Fruit fly (Drosophila melanogaster): Measurements from ENCODE around the gene mesh.

mesh gene

dm6 chr3R:31197142-31197994 lies 1.8 kb upstream of the mesh start (continued):
- peak; percentile 98 for TF ChIP-seq sug (tag; optimal IDR thresholded peaks at IDR 0.05)
- no peak for TF ChIP-seq zfh2 (GFP tag; optimal IDR thresholded peaks at IDR 0.05)
- peak; percentile 27; the same call in 1 of the 3 replicates for TF ChIP-seq row (GFP tag; IDR thresholded peaks at IDR 0.05)
- no peak for TF ChIP-seq CG16813 (GFP tag; IDR thresholded peaks at IDR 0.05; ENCODE audit: partially characterized antibody)
- no peak for TF ChIP-seq CG10431 (GFP tag; optimal IDR thresholded peaks at IDR 0.05)
- peak; percentile 48 for TF ChIP-seq D19B (GFP tag; optimal IDR thresholded peaks at IDR 0.05)
- no peak for TF ChIP-seq Xrp1 (GFP tag; IDR thresholded peaks at IDR 0.05)
- TF ChIP-seq Vsx1 (GFP tag; optimal IDR thresholded peaks at IDR 0.05), result peak; percentile 21
- no peak for TF ChIP-seq tx (GFP tag; optimal IDR thresholded peaks at IDR 0.05)
- no peak for TF ChIP-seq repo (GFP tag; optimal IDR thresholded peaks at IDR 0.05)
- TF ChIP-seq bsh (GFP tag; optimal IDR thresholded peaks at IDR 0.05), result no peak

dm6 chr3R:31196731-31197130 lies 1.2 kb upstream of the mesh start, which contains the start of gene CG1544:
TSS of gene CG1544 (plus strand) at chr3R:31196916.
- no peak for TF ChIP-seq CG1647 (GFP tag; optimal IDR thresholded peaks at IDR 0.05)
- no peak for TF ChIP-seq CG10654 (GFP tag; optimal IDR thresholded peaks at IDR 0.05)
- TF ChIP-seq Sry-δ (GFP tag; optimal IDR thresholded peaks at IDR 0.05), result no peak
- TF ChIP-seq CG6654 (GFP tag; optimal IDR thresholded peaks at IDR 0.05), result no peak
- peak; percentile 69 for TF ChIP-seq Jarid2 (GFP tag; optimal IDR thresholded peaks at IDR 0.05)
- TF ChIP-seq CG4617 (GFP tag; optimal IDR thresholded peaks at IDR 0.05; ENCODE audit: borderline replicate concordance), result no peak
- TF ChIP-seq NFAT (GFP tag; IDR thresholded peaks at IDR 0.05), result peak; percentile 16; the same call in 1 of the 2 replicates
- TF ChIP-seq br (optimal IDR thresholded peaks at IDR 0.05), result no peak
- TF ChIP-seq pan (optimal IDR thresholded peaks at IDR 0.05), result no peak
- TF ChIP-seq pan (GFP tag; optimal IDR thresholded peaks at IDR 0.05 in 1 of 2, IDR thresholded peaks at IDR 0.05 in 1 of 2), result peak in 1 of 2 experiments; percentile 7
- TF ChIP-seq CG2678 (tag; optimal IDR thresholded peaks at IDR 0.05), result peak; percentile 6
- no peak for TF ChIP-seq Aef1 (GFP tag; IDR thresholded peaks at IDR 0.05)
- 0 out of 2 replicates have a peak, but pooled peaks have one; percentile 21 for TF ChIP-seq Atf6 (GFP tag; IDR thresholded peaks at IDR 0.05)
- TF ChIP-seq maf-S (GFP tag; optimal IDR thresholded peaks at IDR 0.05), result no peak
- no peak for TF ChIP-seq org-1 (GFP tag; optimal IDR thresholded peaks at IDR 0.05)
- TF ChIP-seq CG17361 (GFP tag; IDR thresholded peaks at IDR 0.05), result no peak
- peak; percentile 23 for TF ChIP-seq ftz-f1 (GFP tag; optimal IDR thresholded peaks at IDR 0.05)
- TF ChIP-seq CG3065 (GFP tag; optimal IDR thresholded peaks at IDR 0.05), result peak; percentile 55
- no peak for TF ChIP-seq PHDP (tag; optimal IDR thresholded peaks at IDR 0.05)
- TF ChIP-seq CG17612 (GFP tag; IDR thresholded peaks at IDR 0.05), result 0 out of 2 replicates have a peak, but pooled peaks have one; percentile 15
- no peak for TF ChIP-seq CHES-1-like (GFP tag; optimal IDR thresholded peaks at IDR 0.05)
- no peak for TF ChIP-seq oc (tag; optimal IDR thresholded peaks at IDR 0.05)
- TF ChIP-seq sug (tag; optimal IDR thresholded peaks at IDR 0.05), result peak; percentile 98
- no peak for TF ChIP-seq ttk (GFP tag; IDR thresholded peaks at IDR 0.05)
- TF ChIP-seq rib (GFP tag; IDR thresholded peaks at IDR 0.05), result 0 out of 2 replicates have a peak, but pooled peaks have one; percentile 32
- TF ChIP-seq CG30020 (tag; optimal IDR thresholded peaks at IDR 0.05), result no peak
- TF ChIP-seq Nf-YC (tag; optimal IDR thresholded peaks at IDR 0.05), result peak; percentile 45
- peak; percentile 12 for TF ChIP-seq lab (GFP tag; optimal IDR thresholded peaks at IDR 0.05)
- TF ChIP-seq B-H2 (GFP tag; optimal IDR thresholded peaks at IDR 0.05), result peak; percentile 13
- peak; percentile 89 for TF ChIP-seq CG5180 (GFP tag; optimal IDR thresholded peaks at IDR 0.05)
- no peak for TF ChIP-seq sna (GFP tag; IDR thresholded peaks at IDR 0.05; ENCODE audit: partially characterized antibody)
- TF ChIP-seq gcm (GFP tag; optimal IDR thresholded peaks at IDR 0.05), result peak; percentile 65
- no peak for TF ChIP-seq bbx (GFP tag; IDR thresholded peaks at IDR 0.05; ENCODE audit: partially characterized antibody)
- peak; percentile 93 for TF ChIP-seq CG34376 (GFP tag; optimal IDR thresholded peaks at IDR 0.05)
- TF ChIP-seq CG34422 (GFP tag; IDR thresholded peaks at IDR 0.05), result peak; percentile 32; the same call in 1 of the 3 replicates
- no peak for TF ChIP-seq B-H1 (GFP tag; IDR thresholded peaks at IDR 0.05)
- no peak for TF ChIP-seq ro (GFP tag; IDR thresholded peaks at IDR 0.05)
- TF ChIP-seq CG9932 (GFP tag; IDR thresholded peaks at IDR 0.05), result no peak
